Worm (Caenorhabditis elegans) whole organism, early embryonic: ENCODE results near the gene T24D3.2.

Source experiments
- B0310.2 ChIP-seq: sonication (generic microtip); optimal IDR thresholded peaks from 2 replicates; lab custom pipeline; 2016; ENCODE audit warnings: mild to moderate bottlenecking, missing genetic modification characterization, missing compliant biosample characterization
- ama-1 ChIP-seq: fragments of 150-350 bp; optimal IDR thresholded peaks from 2 replicates; lab custom pipeline; 2014
- ets-7 ChIP-seq: sonication (generic microtip); optimal IDR thresholded peaks from 2 replicates; lab custom pipeline; 2016; ENCODE audit warnings: missing genotype, missing genetic modification characterization, missing compliant biosample characterization
- tbx-11 ChIP-seq: fragments of 200-800 bp; sonication (Bioruptor generic); IDR thresholded peaks from 2 replicates; pipeline ENCODE4 v1.3.6; 2022; ENCODE audit warnings: missing genetic modification characterization, missing compliant biosample characterization

DNA sequence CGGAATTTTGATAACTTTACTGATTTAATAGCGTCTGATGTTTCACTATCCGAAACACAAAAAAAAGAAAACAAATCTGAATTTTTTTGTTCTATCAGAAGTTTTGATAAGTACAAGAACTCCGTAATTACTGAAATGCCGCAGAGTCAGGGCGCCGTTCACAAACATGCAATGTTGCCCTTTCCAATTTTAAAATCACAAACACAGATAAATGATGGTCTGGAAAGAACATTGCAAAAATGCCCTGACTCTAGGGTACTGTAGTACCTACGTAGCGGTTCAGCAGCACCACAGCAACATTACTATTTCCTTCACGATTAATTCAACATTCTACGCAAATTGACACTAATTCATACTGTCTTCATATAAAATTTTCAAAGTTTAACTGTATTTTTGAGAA is 18.9 kb upstream of the T24D3.2 start:
- TF ChIP-seq B0310.2 (tag; lab: Kevin White, UChicago) = no peak
- no peak for TF ChIP-seq ama-1
- TF ChIP-seq ets-7 (tag; lab: Kevin White, UChicago) = no peak
- TF ChIP-seq tbx-11 (GFP tag; lab: Robert Waterston, UW) = no peak
